Worm (Caenorhabditis elegans) whole organism, midembryonic: ENCODE measurements around the gene Y54G2A.37.

Experiments used
- T22C8.4 ChIP-seq: fragments of 200-800 bp; sonication (Bioruptor generic); IDR thresholded peaks from 2 replicates; pipeline ENCODE4 v1.3.6; 2022; ENCODE audit warnings: missing genetic modification characterization, missing compliant biosample characterization
- cog-1 ChIP-seq: sonication (generic microtip); optimal IDR thresholded peaks from 2 replicates; lab custom pipeline; 2016; ENCODE audit warnings: missing genetic modification characterization, missing compliant biosample characterization
- flt-1 ChIP-seq: fragments of 200-800 bp; sonication (Bioruptor generic); IDR thresholded peaks from 2 replicates; pipeline ENCODE4 v1.3.6; 2022; ENCODE audit warnings: missing genetic modification characterization, missing compliant biosample characterization
- klf-2 ChIP-seq: fragments of 200-800 bp; sonication (Bioruptor generic); conservative IDR thresholded peaks from 2 replicates; pipeline ENCODE4 v1.3.6; 2022; ENCODE audit warnings: missing genetic modification reagents, missing genetic modification characterization, missing compliant biosample characterization
- med-1 ChIP-seq: sonication (generic microtip); optimal IDR thresholded peaks from 2 replicates; lab custom pipeline; 2017; ENCODE audit warnings: missing genetic modification characterization, mild to moderate bottlenecking, missing compliant biosample characterization, antibody characterized with exemption, missing genetic modification reagents; ENCODE audit not compliant: insufficient read depth
- ref-1 ChIP-seq: fragments of 200-800 bp; sonication (Bioruptor generic); conservative IDR thresholded peaks from 2 replicates; pipeline ENCODE4 v1.3.6; 2022; ENCODE audit warnings: missing genetic modification reagents, missing genetic modification characterization, missing compliant biosample characterization
- tab-1 ChIP-seq: fragments of 200-800 bp; sonication (Bioruptor generic); IDR thresholded peaks from 2 replicates; pipeline ENCODE4 v1.3.6; 2022; ENCODE audit warnings: missing genetic modification characterization, missing compliant biosample characterization
- ztf-23 ChIP-seq: fragments of 200-800 bp; sonication (Bioruptor generic); IDR thresholded peaks from 2 replicates; pipeline ENCODE4 v1.3.6; 2022; ENCODE audit warnings: missing genetic modification reagents, missing genetic modification characterization, missing compliant biosample characterization
- ztf-29 ChIP-seq: fragments of 200-800 bp; sonication (Bioruptor generic); IDR thresholded peaks from 2 replicates; pipeline ENCODE4 v1.3.6; 2022; ENCODE audit warnings: missing genetic modification reagents, missing genetic modification characterization, missing compliant biosample characterization

The Y54G2A.37 gene

DNA sequence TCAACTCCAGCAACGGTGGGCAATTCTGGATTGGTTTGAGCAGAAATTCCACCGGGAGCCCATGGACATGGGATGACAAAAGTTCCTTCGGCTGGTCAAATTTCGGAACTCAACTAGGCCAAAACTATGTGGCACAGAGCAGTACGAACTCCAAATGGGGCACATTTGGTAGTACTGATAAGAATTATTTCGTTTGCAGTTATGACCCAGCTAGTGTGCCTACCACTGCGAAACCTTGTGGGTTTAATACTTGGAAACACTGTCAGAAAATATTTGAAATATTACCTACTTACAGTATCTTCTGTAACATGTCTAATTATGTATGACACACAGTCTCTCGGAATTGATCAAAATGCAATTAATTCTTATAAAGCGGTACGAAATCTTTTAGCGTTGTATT, 5.8 kb downstream of the Y54G2A.37 start:
- TF ChIP-seq ref-1 (GFP tag; lab: Robert Waterston, UW) = no peak
- no peak for TF ChIP-seq T22C8.4 (GFP tag; lab: Robert Waterston, UW)
- no peak for TF ChIP-seq tab-1 (GFP tag; lab: Robert Waterston, UW)
- no peak for TF ChIP-seq med-1
- no peak for TF ChIP-seq klf-2

DNA sequence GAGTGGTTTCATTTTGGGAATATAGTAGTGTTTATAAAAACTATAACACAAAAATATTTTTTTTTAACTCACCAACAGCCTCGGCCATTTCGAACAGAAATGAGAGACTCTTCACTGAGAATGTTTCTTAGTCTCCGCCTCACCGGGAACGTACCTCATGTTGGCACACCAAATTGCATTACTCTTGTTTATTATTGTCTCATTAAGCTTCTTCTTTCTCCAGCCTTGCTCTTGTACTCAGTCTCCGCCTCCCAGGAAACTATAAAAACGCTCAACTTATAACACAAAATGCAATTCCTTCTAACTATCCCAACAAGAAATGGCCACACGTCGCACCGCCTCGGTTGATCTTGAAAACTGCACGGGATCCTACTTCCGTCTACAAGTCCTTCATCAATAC, 12.1 kb downstream of the Y54G2A.37 start, which contains the start of the genes Y54G2A.48 and pudl-1:
Gene Y54G2A.48 (minus strand): TSS at position 101 of the 400 bp plus-strand sequence.
Gene pudl-1 (plus strand): TSS at position 320 of the 400 bp plus-strand sequence.
- TF ChIP-seq T22C8.4 (GFP tag; lab: Robert Waterston, UW) (no peak), flt-1 (no peak)

ce11 chrIV:2834516-2834915, 14.0 kb downstream of the Y54G2A.37 start, which contains the start of gene pudl-2:
TSS of gene pudl-2 (plus strand) at chrIV:2834816.
- no peak for TF ChIP-seq med-1
- no peak for TF ChIP-seq klf-2
- no peak for TF ChIP-seq flt-1
- TF ChIP-seq cog-1 (tag; lab: Kevin White, UChicago) = no peak
- TF ChIP-seq ztf-23 (GFP tag; lab: Robert Waterston, UW) = no peak
- TF ChIP-seq T22C8.4 (GFP tag; lab: Robert Waterston, UW) = no peak
- no peak for TF ChIP-seq ref-1 (GFP tag; lab: Robert Waterston, UW)
- TF ChIP-seq ztf-29 (GFP tag; lab: Robert Waterston, UW) = no peak
- no peak for TF ChIP-seq tab-1 (GFP tag; lab: Robert Waterston, UW)

- no peak for TF ChIP-seq ztf-29 (GFP tag; lab: Robert Waterston, UW)
- TF ChIP-seq flt-1 = no peak
- TF ChIP-seq med-1 = no peak
- TF ChIP-seq T22C8.4 (GFP tag; lab: Robert Waterston, UW) = no peak
- TF ChIP-seq ztf-23 (GFP tag; lab: Robert Waterston, UW) = no peak
These were observed 14.9 kb downstream of the Y54G2A.37 start, which contains the start of gene clec-82 for ce11 chrIV:2835364-2835763. TSS of gene clec-82 (plus strand) at chrIV:2835664.

- no peak for TF ChIP-seq klf-2
- TF ChIP-seq tab-1 (GFP tag; lab: Robert Waterston, UW) = no peak
These were observed 17.8 kb downstream of the Y54G2A.37 start, which contains the start of gene Y54G2A.7 for ce11 chrIV:2838308-2838707. TSS of gene Y54G2A.7 (plus strand) at chrIV:2838608.

DNA sequence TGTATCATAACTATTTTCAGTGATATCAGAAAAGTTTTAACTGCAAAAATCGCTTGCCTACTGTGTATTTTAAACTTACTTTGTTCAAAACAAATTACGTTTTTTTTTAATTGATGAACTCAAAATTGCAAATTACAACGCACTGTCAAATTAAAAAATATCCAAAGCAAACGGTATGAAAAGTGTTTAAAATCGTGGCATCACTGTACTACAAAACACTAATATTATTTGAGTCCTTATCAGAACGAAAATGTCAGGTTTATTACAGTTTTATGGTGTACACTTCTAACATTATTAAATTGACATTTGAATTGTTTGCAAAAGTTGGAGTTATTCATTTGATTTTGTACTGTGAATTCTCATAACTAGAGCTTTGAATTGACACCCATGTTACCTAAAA, 20.8 kb downstream of the Y54G2A.37 start, which contains the start of gene clec-83:
Gene clec-83 (minus strand): TSS at position 213 of the 400 bp plus-strand sequence.
- no peak for TF ChIP-seq ztf-23 (GFP tag; lab: Robert Waterston, UW)
- TF ChIP-seq T22C8.4 (GFP tag; lab: Robert Waterston, UW) = no peak
- no peak for TF ChIP-seq flt-1
- no peak for TF ChIP-seq tab-1 (GFP tag; lab: Robert Waterston, UW)
- TF ChIP-seq klf-2 = no peak
- no peak for TF ChIP-seq ref-1 (GFP tag; lab: Robert Waterston, UW)
- TF ChIP-seq cog-1 (tag; lab: Kevin White, UChicago) = no peak
- no peak for TF ChIP-seq med-1
- no peak for TF ChIP-seq ztf-29 (GFP tag; lab: Robert Waterston, UW)

- TF ChIP-seq ztf-23 (GFP tag; lab: Robert Waterston, UW) = no peak
These were observed 21.7 kb downstream of the Y54G2A.37 start, which contains the start of gene clec-84 for ce11 chrIV:2842162-2842561. TSS of gene clec-84 (plus strand) at chrIV:2842462.

- TF ChIP-seq flt-1 = no peak
- TF ChIP-seq tab-1 (GFP tag; lab: Robert Waterston, UW) = no peak
- TF ChIP-seq ztf-23 (GFP tag; lab: Robert Waterston, UW) = no peak
- no peak for TF ChIP-seq med-1
- no peak for TF ChIP-seq T22C8.4 (GFP tag; lab: Robert Waterston, UW)
- no peak for TF ChIP-seq ref-1 (GFP tag; lab: Robert Waterston, UW)
- no peak for TF ChIP-seq cog-1 (tag; lab: Kevin White, UChicago)
- TF ChIP-seq klf-2 = no peak
- no peak for TF ChIP-seq ztf-29 (GFP tag; lab: Robert Waterston, UW)
These were observed 23.4 kb downstream of the Y54G2A.37 start, which contains the start of gene Y54G2A.15 for ce11 chrIV:2843882-2844281. TSS of gene Y54G2A.15 (minus strand) at chrIV:2843982.

DNA sequence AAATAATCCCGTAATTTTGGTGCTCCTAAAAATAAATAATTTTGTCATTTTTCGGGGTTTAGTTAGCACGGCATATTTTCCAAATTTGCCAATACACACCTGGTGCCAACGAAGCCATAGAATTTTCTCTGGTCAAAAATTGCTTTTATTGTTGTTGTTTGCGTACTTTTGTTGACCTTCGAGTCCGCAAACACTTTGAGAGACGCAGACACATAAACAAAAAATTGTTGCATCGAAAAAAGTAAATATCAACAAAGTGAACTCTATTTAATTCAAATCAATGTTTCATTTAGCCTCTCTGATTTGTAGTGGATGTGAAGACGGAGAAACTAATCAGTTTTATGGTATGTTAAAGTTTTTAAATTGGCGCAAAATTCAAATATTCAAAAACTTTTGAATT, 25.8 kb downstream of the Y54G2A.37 start, which contains the start of gene Y54G2A.40:
Gene Y54G2A.40 (plus strand): TSS at position 213 of the 400 bp plus-strand sequence.
- no peak for TF ChIP-seq tab-1 (GFP tag; lab: Robert Waterston, UW)

DNA sequence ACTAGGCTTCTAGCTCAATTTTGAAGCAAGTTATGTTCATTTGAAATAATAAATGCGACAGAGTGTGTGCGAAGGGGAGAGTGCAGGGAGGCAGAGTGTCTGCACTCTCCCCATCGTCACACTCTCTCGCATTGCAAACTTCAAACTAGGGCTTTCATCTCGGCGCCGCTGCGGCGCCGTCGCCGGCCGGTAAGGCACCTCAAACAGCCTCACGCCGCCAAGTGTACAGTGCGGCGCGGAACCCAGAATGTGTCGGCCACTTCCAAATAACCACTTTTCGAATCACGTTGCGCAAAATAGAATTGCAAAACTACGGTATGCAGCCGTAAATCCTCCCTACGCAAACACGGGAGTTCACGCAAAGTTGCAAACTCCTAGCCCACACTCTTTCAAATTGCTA, 28.8 kb downstream of the Y54G2A.37 start:
- TF ChIP-seq tab-1 (GFP tag; lab: Robert Waterston, UW) (no peak), ztf-23 (GFP tag; lab: Robert Waterston, UW) (no peak), cog-1 (tag; lab: Kevin White, UChicago) (no peak), T22C8.4 (GFP tag; lab: Robert Waterston, UW) (no peak), med-1 (no peak)

ce11 chrIV:2850586-2850985, 30.1 kb downstream of the Y54G2A.37 start, which contains the start of gene clec-85:
TSS of gene clec-85 (plus strand) at chrIV:2850886.
- TF ChIP-seq T22C8.4 (GFP tag; lab: Robert Waterston, UW) = no peak
- no peak for TF ChIP-seq ref-1 (GFP tag; lab: Robert Waterston, UW)
- TF ChIP-seq med-1 = no peak
- TF ChIP-seq ztf-29 (GFP tag; lab: Robert Waterston, UW) = no peak
- no peak for TF ChIP-seq tab-1 (GFP tag; lab: Robert Waterston, UW)
- no peak for TF ChIP-seq klf-2
- no peak for TF ChIP-seq cog-1 (tag; lab: Kevin White, UChicago)
- TF ChIP-seq flt-1 = no peak
- no peak for TF ChIP-seq ztf-23 (GFP tag; lab: Robert Waterston, UW)
